Fruit fly (Drosophila melanogaster): ENCODE data around the gene CG9705.

Gene CG9705

dm6 chr3L:16779704-16780173, at the start of gene CG9705, which contains the start of gene mus302 (continued):
- TF ChIP-seq Atf6 (GFP tag; IDR thresholded peaks at IDR 0.05) = no peak
- TF ChIP-seq CG17829 (tag; optimal IDR thresholded peaks at IDR 0.05) = peak; percentile 63
- peak; percentile 40 for TF ChIP-seq lilli (GFP tag; optimal IDR thresholded peaks at IDR 0.05)
- 0 out of 3 replicates have a peak, but pooled peaks have one; percentile 30 for TF ChIP-seq dysf (GFP tag; IDR thresholded peaks at IDR 0.05)
- TF ChIP-seq Sry-δ (GFP tag; optimal IDR thresholded peaks at IDR 0.05) = peak; percentile 79
- TF ChIP-seq Ets65A (GFP tag) = peak; percentile 46
- no peak for TF ChIP-seq prd (optimal IDR thresholded peaks at IDR 0.05)
- peak; percentile 71 for TF ChIP-seq prd (GFP tag; IDR thresholded peaks at IDR 0.05)
- no peak for TF ChIP-seq pros (GFP tag; optimal IDR thresholded peaks at IDR 0.05)
- TF ChIP-seq Elba2 (GFP tag; optimal IDR thresholded peaks at IDR 0.05) = peak; percentile 32
- no peak for TF ChIP-seq fu2 (GFP tag; optimal IDR thresholded peaks at IDR 0.05)
- no peak for TF ChIP-seq CG43689 (GFP tag; IDR thresholded peaks at IDR 0.05)
- TF ChIP-seq bab2 (GFP tag; optimal IDR thresholded peaks at IDR 0.05) = no peak
- no peak for TF ChIP-seq tio (GFP tag; optimal IDR thresholded peaks at IDR 0.05)
- TF ChIP-seq vvl (GFP tag; IDR thresholded peaks at IDR 0.05) = peak; percentile 55; the same call in 1 of the 2 replicates
- no peak for TF ChIP-seq CG4360 (GFP tag; IDR thresholded peaks at IDR 0.05)
- TF ChIP-seq Ptx1 (GFP tag; IDR thresholded peaks at IDR 0.05) = peak; percentile 41
- TF ChIP-seq Bdp1 (GFP tag; optimal IDR thresholded peaks at IDR 0.05) = no peak
- peak; percentile 21; the same call in 1 of the 2 replicates for TF ChIP-seq ara (GFP tag; IDR thresholded peaks at IDR 0.05)
- no peak for TF ChIP-seq CG4328 (GFP tag; optimal IDR thresholded peaks at IDR 0.05)
- TF ChIP-seq gem (tag; optimal IDR thresholded peaks at IDR 0.05) = peak; percentile 79
- no peak for TF ChIP-seq tx (GFP tag; optimal IDR thresholded peaks at IDR 0.05)
- TF ChIP-seq sna (GFP tag; IDR thresholded peaks at IDR 0.05; ENCODE audit: partially characterized antibody) = peak; percentile 56; the same call in 1 of the 2 replicates
- TF ChIP-seq sima (GFP tag; optimal IDR thresholded peaks at IDR 0.05) = no peak
- TF ChIP-seq CG9437 (GFP tag; optimal IDR thresholded peaks at IDR 0.05) = peak; percentile 21
- peak; percentile 78 for TF ChIP-seq CG14710 (tag; optimal IDR thresholded peaks at IDR 0.05)
- no peak for TF ChIP-seq CG1233 (GFP tag; optimal IDR thresholded peaks at IDR 0.05)

- peak; percentile 72 for TF ChIP-seq CG9797 (GFP tag; optimal IDR thresholded peaks at IDR 0.05)
- TF ChIP-seq amos (GFP tag; IDR thresholded peaks at IDR 0.05; ENCODE audit: partially characterized antibody) = peak; percentile 43; the same call in 1 of the 2 replicates
- peak; percentile 88 for TF ChIP-seq Max (GFP tag; optimal IDR thresholded peaks at IDR 0.05)
- TF ChIP-seq bbx (GFP tag; IDR thresholded peaks at IDR 0.05; ENCODE audit: partially characterized antibody) = peak; percentile 72
- peak in 1 of 3 experiments; percentile 23 for TF ChIP-seq Stat92E (GFP tag; optimal IDR thresholded peaks at IDR 0.05)
- TF ChIP-seq CG2116 (GFP tag; optimal IDR thresholded peaks at IDR 0.05) = peak; percentile 86
- TF ChIP-seq tna (GFP tag; IDR thresholded peaks at IDR 0.05; ENCODE audit: partially characterized antibody) = peak; percentile 52; the same call in 1 of the 2 replicates
- peak; percentile 70; the same call in 3 of the 4 replicates for TF ChIP-seq Dll (GFP tag; IDR thresholded peaks at IDR 0.05; ENCODE audit: partially characterized antibody)
- TF ChIP-seq trem (tag; optimal IDR thresholded peaks at IDR 0.05) = peak; percentile 49
- peak; percentile 62 for TF ChIP-seq Scr (GFP tag; IDR thresholded peaks at IDR 0.05; ENCODE audit: partially characterized antibody)
- peak; percentile 85 for TF ChIP-seq CG14710 (tag; optimal IDR thresholded peaks at IDR 0.05)
- TF ChIP-seq nerfin-2 (GFP tag; IDR thresholded peaks at IDR 0.05; ENCODE audit: partially characterized antibody) = peak; percentile 42; the same call in 1 of the 2 replicates
- no peak for TF ChIP-seq wek (GFP tag; optimal IDR thresholded peaks at IDR 0.05)
- TF ChIP-seq ato (GFP tag; IDR thresholded peaks at IDR 0.05; ENCODE audit: partially characterized antibody) = peak; percentile 48
- peak; percentile 35 for TF ChIP-seq Ets97D (GFP tag; optimal IDR thresholded peaks at IDR 0.05)
- TF ChIP-seq Rx (GFP tag; IDR thresholded peaks at IDR 0.05) = no peak
- no peak for TF ChIP-seq sob (GFP tag; IDR thresholded peaks at IDR 0.05)
- TF ChIP-seq MESR4 (GFP tag; optimal IDR thresholded peaks at IDR 0.05) = peak; percentile 36
- TF ChIP-seq Dref (GFP tag; IDR thresholded peaks at IDR 0.05) = peak; percentile 91
- TF ChIP-seq CG34224 (GFP tag; IDR thresholded peaks at IDR 0.05; ENCODE audit: partially characterized antibody) = peak; percentile 73
- TF ChIP-seq CG4730 (GFP tag; IDR thresholded peaks at IDR 0.05) = no peak
- no peak for TF ChIP-seq CG31388 (GFP tag; optimal IDR thresholded peaks at IDR 0.05)
- TF ChIP-seq CG18764 (GFP tag; optimal IDR thresholded peaks at IDR 0.05) = peak; percentile 99
- TF ChIP-seq CG13287 (GFP tag; IDR thresholded peaks at IDR 0.05; ENCODE audit: partially characterized antibody) = peak; percentile 76
Observed at dm6 chr3L:16730645-16731044, 49.3 kb upstream of the CG9705 start, which contains the start of gene Dbp73D. TSS of gene Dbp73D (minus strand) at chr3L:16730818.

Data from whole organism, embryonic.